Fruit fly (Drosophila melanogaster): Measurements from ENCODE around the gene CG8837.

CG8837 gene

DNA sequence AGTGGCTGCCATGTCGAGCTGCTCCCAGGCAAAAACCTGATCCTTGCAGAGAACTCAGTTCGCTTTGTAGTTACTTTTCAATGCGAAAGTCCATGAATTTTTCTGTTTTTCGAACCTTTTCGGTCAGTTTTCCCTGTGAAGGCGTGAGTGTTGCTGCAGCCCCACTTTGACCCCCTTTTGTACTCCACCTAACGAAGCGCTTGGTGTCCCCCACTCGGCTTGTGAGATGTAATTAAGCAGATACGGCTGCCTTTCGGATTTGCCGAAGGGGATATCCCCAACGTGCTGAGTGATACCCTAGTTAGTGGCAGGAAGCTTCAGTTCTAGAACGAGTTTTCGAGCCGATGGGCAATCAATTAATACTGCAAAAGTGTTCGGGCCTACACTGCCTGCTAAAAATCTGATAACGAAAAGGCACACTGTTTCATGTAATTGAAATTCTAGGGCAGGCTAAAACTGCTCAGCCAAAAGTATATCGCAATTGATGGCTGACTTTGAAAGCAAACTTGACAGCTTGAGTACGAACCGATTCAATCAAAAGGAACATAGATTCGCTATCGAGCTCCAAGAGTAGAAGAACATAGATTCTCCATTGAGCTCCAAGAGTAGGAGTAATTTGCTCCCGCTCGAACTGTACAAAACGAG lies 31.7 kb downstream of the CG8837 start:
- TF ChIP-seq D1 (tag; optimal IDR thresholded peaks at IDR 0.05), result no peak
- TF ChIP-seq CG9948 (tag; optimal IDR thresholded peaks at IDR 0.05), result peak; percentile 47
- TF ChIP-seq CG8159 (tag; optimal IDR thresholded peaks at IDR 0.05), result peak; percentile 70
- peak; percentile 47 for TF ChIP-seq CG34367 (tag; optimal IDR thresholded peaks at IDR 0.05)
- TF ChIP-seq EcR (GFP tag; optimal IDR thresholded peaks at IDR 0.05), result peak; percentile 59
- TF ChIP-seq CG15710 (tag; optimal IDR thresholded peaks at IDR 0.05), result peak; percentile 72
- TF ChIP-seq CG17806 (tag; optimal IDR thresholded peaks at IDR 0.05), result peak; percentile 25
- 0 out of 3 replicates have a peak, but pooled peaks have one; percentile 21 for TF ChIP-seq fd96Ca (GFP tag; IDR thresholded peaks at IDR 0.05)
- no peak for TF ChIP-seq Pif1A (GFP tag; optimal IDR thresholded peaks at IDR 0.05)
- TF ChIP-seq CG14655 (GFP tag; optimal IDR thresholded peaks at IDR 0.05), result peak; percentile 26
- no peak for TF ChIP-seq CG32121 (GFP tag; IDR thresholded peaks at IDR 0.05)
- TF ChIP-seq Pif1B (GFP tag; optimal IDR thresholded peaks at IDR 0.05), result peak; percentile 6
- TF ChIP-seq rn (GFP tag; IDR thresholded peaks at IDR 0.05), result no peak
- 0 out of 3 replicates have a peak, but pooled peaks have one; percentile 8 for TF ChIP-seq CG4496 (GFP tag; IDR thresholded peaks at IDR 0.05)
- TF ChIP-seq CG13204 (GFP tag; optimal IDR thresholded peaks at IDR 0.05), result peak; percentile 2
- peak; percentile 4 for TF ChIP-seq CG8301 (tag; optimal IDR thresholded peaks at IDR 0.05)

DNA sequence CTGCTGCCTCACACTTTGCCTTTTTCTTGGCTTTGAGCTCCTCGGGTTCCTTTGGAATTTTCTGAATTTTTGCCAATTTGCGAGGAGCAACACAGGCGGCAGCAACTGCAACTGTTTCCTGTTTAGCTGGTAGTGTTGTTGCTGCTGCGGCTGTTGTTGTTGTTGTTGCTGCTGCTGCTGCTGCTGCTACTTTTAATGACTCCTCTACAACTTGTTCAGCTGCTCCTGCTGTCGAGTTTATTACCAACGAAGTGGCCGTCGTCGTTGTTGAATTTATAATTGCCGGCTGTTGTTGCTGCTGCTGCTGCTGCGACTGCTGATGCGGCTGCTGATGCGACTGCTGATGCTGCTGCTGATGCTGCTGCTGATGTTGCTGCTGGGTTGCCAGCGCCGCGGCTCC lies 32.9 kb downstream of the CG8837 start:
- TF ChIP-seq CG13204 (GFP tag; optimal IDR thresholded peaks at IDR 0.05) (peak; percentile 76), Snoo (tag; optimal IDR thresholded peaks at IDR 0.05) (no peak), EcR (GFP tag; optimal IDR thresholded peaks at IDR 0.05) (peak; percentile 35)

DNA sequence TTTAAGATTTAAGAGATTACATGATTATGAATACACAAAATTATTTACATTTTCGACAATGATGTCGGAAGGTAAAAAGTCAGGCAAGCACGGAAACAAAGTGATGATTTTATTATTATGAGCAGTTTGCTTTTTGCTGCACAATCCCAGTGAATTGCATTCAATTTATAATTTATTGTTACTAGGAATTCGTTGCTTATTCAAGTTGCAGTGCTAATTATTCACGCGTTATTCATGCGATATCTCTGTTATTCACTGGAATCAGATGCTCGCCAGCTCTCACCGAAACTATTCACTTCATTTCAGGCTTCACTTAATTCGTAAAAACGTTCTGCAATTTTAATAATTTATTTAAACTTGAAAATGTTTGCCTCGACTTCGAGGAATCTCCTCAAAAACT lies 33.7 kb downstream of the CG8837 start:
- TF ChIP-seq CG8301 (tag; optimal IDR thresholded peaks at IDR 0.05), result no peak
- TF ChIP-seq CG12605 (GFP tag; IDR thresholded peaks at IDR 0.05), result no peak
- TF ChIP-seq CG13204 (GFP tag; optimal IDR thresholded peaks at IDR 0.05), result no peak
- TF ChIP-seq Pif1A (GFP tag; optimal IDR thresholded peaks at IDR 0.05), result no peak
- TF ChIP-seq D1 (tag; optimal IDR thresholded peaks at IDR 0.05), result no peak
- TF ChIP-seq Snoo (tag; optimal IDR thresholded peaks at IDR 0.05), result no peak
- TF ChIP-seq rn (GFP tag; IDR thresholded peaks at IDR 0.05), result no peak
- no peak for TF ChIP-seq CG15710 (tag; optimal IDR thresholded peaks at IDR 0.05)

DNA sequence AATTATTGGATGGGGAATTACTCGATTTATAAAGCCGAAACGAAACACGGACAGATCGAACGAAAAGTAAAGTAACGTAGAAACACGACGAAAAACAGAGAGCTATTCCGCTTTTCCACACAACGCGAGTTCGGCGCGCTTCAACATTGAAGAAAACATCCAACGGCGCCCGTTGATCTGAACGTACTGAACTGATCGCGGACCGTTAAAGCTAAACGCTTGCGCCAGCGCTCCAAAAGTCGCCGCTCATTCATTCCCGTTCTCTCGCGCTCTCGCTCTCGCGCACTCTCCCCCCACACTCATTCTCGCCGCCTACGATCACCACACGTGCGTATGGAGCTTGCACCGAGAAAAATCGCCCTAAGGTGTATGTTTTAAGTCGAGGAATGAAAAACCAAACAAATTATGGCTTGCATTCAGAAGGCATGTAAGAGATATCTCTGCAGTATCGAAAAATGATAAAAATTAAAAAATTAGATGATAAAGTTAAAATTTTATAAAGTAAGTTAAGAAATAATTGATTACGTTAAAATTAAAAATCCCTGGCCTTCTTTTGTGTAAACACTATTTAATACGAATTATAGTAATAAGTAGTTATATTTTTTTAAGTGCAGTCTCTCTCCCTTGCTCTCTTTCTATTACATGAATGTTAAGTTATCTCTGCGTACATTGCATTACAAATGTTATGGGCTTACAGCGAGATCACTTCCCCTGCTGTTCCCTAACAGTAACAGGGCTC lies 34.8 kb downstream of the CG8837 start, which contains the start of gene E23:
Gene E23, minus strand, starts transcription at position 188 of the 739 bp plus-strand sequence.
- peak; percentile 97 for TF ChIP-seq Ets98B (GFP tag; IDR thresholded peaks at IDR 0.05)
- peak; percentile 98 for TF ChIP-seq CG8159 (tag; optimal IDR thresholded peaks at IDR 0.05)
- TF ChIP-seq CG10348 (GFP tag; IDR thresholded peaks at IDR 0.05), result peak; percentile 91
- peak; percentile 99 for TF ChIP-seq CG9948 (tag; optimal IDR thresholded peaks at IDR 0.05)
- peak; percentile 98 for TF ChIP-seq CG4496 (GFP tag; IDR thresholded peaks at IDR 0.05)
- TF ChIP-seq gl (tag; optimal IDR thresholded peaks at IDR 0.05), result peak; percentile 89
- peak; percentile 93 for TF ChIP-seq CG13204 (GFP tag; optimal IDR thresholded peaks at IDR 0.05)
- peak; percentile 99 for TF ChIP-seq CG14655 (GFP tag; optimal IDR thresholded peaks at IDR 0.05)
- TF ChIP-seq D1 (tag; optimal IDR thresholded peaks at IDR 0.05), result peak; percentile 97
- peak; percentile 99 for TF ChIP-seq CG32121 (GFP tag; IDR thresholded peaks at IDR 0.05)
- TF ChIP-seq rn (GFP tag; IDR thresholded peaks at IDR 0.05), result peak; percentile 94
- TF ChIP-seq CG34367 (tag; optimal IDR thresholded peaks at IDR 0.05), result peak; percentile 96
- peak; percentile 98 for TF ChIP-seq CG15710 (tag; optimal IDR thresholded peaks at IDR 0.05)
- TF ChIP-seq EcR (GFP tag; optimal IDR thresholded peaks at IDR 0.05), result peak; percentile 71
- TF ChIP-seq Pif1B (GFP tag; optimal IDR thresholded peaks at IDR 0.05), result peak; percentile 98
- peak; percentile 96 for TF ChIP-seq fd96Ca (GFP tag; IDR thresholded peaks at IDR 0.05)
- TF ChIP-seq CG12605 (GFP tag; IDR thresholded peaks at IDR 0.05), result peak; percentile 96
- TF ChIP-seq CG8301 (tag; optimal IDR thresholded peaks at IDR 0.05), result peak; percentile 98
- TF ChIP-seq Pif1A (GFP tag; optimal IDR thresholded peaks at IDR 0.05), result peak; percentile 97
- peak; percentile 99 for TF ChIP-seq Snoo (tag; optimal IDR thresholded peaks at IDR 0.05)
- TF ChIP-seq CG17806 (tag; optimal IDR thresholded peaks at IDR 0.05), result peak; percentile 98

DNA sequence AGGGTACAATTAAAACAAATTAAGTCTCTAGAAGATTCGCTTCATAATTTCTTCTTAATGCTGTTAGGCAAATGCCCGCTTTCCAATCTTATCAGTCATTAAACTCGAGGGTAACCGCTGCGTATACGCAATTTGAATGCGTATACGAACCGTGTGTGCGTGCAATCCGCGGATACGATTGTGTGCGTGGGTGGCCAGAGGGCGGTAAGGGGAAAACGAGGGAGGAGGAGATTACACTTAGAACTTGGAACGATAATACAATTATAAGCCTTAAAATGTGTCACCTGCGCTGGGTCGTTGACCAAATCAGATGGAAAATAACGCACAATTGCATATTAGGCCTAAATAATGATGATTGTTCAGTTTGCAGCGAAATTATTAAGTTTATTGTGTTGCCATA lies 35.7 kb downstream of the CG8837 start:
- TF ChIP-seq Ets98B (GFP tag; IDR thresholded peaks at IDR 0.05), result no peak
- peak; percentile 47; the same call in 1 of the 3 replicates for TF ChIP-seq fd96Ca (GFP tag; IDR thresholded peaks at IDR 0.05)

DNA sequence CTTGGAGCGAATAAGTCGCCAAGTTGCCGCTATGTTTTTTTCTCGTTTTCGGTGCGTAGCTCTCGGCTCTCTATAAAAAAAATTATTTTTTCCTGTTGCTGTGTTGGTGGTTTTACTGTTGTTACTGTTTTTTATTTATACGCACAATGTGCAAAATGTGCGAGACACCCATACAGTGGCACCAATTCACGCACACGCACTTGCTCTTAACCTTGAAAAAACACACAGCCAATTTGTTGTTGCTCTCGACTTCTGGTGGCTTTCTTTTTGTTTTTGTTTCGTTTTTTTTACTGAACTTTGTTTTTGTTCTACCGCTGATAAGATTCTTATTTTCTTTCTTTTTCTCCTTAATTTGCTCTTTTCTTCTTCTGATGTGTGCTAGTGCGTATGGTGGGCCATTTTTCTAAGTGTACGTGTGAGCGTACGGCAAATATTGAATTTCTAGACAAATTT lies 36.2 kb downstream of the CG8837 start:
- TF ChIP-seq CG17806 (tag; optimal IDR thresholded peaks at IDR 0.05), result peak; percentile 74
- peak; percentile 72 for TF ChIP-seq CG9948 (tag; optimal IDR thresholded peaks at IDR 0.05)
- peak; percentile 70 for TF ChIP-seq Pif1B (GFP tag; optimal IDR thresholded peaks at IDR 0.05)
- peak; percentile 52 for TF ChIP-seq CG32121 (GFP tag; IDR thresholded peaks at IDR 0.05)
- peak; percentile 81 for TF ChIP-seq CG15710 (tag; optimal IDR thresholded peaks at IDR 0.05)
- peak; percentile 82 for TF ChIP-seq CG8159 (tag; optimal IDR thresholded peaks at IDR 0.05)
- TF ChIP-seq Pif1A (GFP tag; optimal IDR thresholded peaks at IDR 0.05), result peak; percentile 83
- peak; percentile 78 for TF ChIP-seq EcR (GFP tag; optimal IDR thresholded peaks at IDR 0.05)
- peak; percentile 80 for TF ChIP-seq CG34367 (tag; optimal IDR thresholded peaks at IDR 0.05)
- no peak for TF ChIP-seq D1 (tag; optimal IDR thresholded peaks at IDR 0.05)
- 0 out of 2 replicates have a peak, but pooled peaks have one; percentile 54 for TF ChIP-seq CG12605 (GFP tag; IDR thresholded peaks at IDR 0.05)
- 0 out of 3 replicates have a peak, but pooled peaks have one; percentile 16 for TF ChIP-seq fd96Ca (GFP tag; IDR thresholded peaks at IDR 0.05)
- TF ChIP-seq CG8301 (tag; optimal IDR thresholded peaks at IDR 0.05), result peak; percentile 31
- TF ChIP-seq CG10348 (GFP tag; IDR thresholded peaks at IDR 0.05), result no peak
- peak; percentile 20 for TF ChIP-seq Snoo (tag; optimal IDR thresholded peaks at IDR 0.05)
- TF ChIP-seq rn (GFP tag; IDR thresholded peaks at IDR 0.05), result no peak
- peak; percentile 96 for TF ChIP-seq CG13204 (GFP tag; optimal IDR thresholded peaks at IDR 0.05)
- 0 out of 2 replicates have a peak, but pooled peaks have one; percentile 22 for TF ChIP-seq Ets98B (GFP tag; IDR thresholded peaks at IDR 0.05)
- TF ChIP-seq CG4496 (GFP tag; IDR thresholded peaks at IDR 0.05), result peak; percentile 52; the same call in 2 of the 3 replicates
- TF ChIP-seq CG14655 (GFP tag; optimal IDR thresholded peaks at IDR 0.05), result no peak
- TF ChIP-seq gl (tag; optimal IDR thresholded peaks at IDR 0.05), result peak; percentile 91

Measured in whole organism, pupa.